Worm (Caenorhabditis elegans) whole organism, midembryonic: Measurements from ENCODE around the gene Y54G2A.38.

Source experiments
- T22C8.4 ChIP-seq: fragments of 200-800 bp; sonication (Bioruptor generic); IDR thresholded peaks from 2 replicates; pipeline ENCODE4 v1.3.6; 2022; ENCODE audit warnings: missing genetic modification characterization, missing compliant biosample characterization
- cog-1 ChIP-seq: sonication (generic microtip); optimal IDR thresholded peaks from 2 replicates; lab custom pipeline; 2016; ENCODE audit warnings: missing genetic modification characterization, missing compliant biosample characterization
- flt-1 ChIP-seq: fragments of 200-800 bp; sonication (Bioruptor generic); IDR thresholded peaks from 2 replicates; pipeline ENCODE4 v1.3.6; 2022; ENCODE audit warnings: missing genetic modification characterization, missing compliant biosample characterization
- klf-2 ChIP-seq: fragments of 200-800 bp; sonication (Bioruptor generic); conservative IDR thresholded peaks from 2 replicates; pipeline ENCODE4 v1.3.6; 2022; ENCODE audit warnings: missing genetic modification reagents, missing genetic modification characterization, missing compliant biosample characterization
- med-1 ChIP-seq: sonication (generic microtip); optimal IDR thresholded peaks from 2 replicates; lab custom pipeline; 2017; ENCODE audit warnings: missing genetic modification characterization, mild to moderate bottlenecking, missing compliant biosample characterization, antibody characterized with exemption, missing genetic modification reagents; ENCODE audit not compliant: insufficient read depth
- ref-1 ChIP-seq: fragments of 200-800 bp; sonication (Bioruptor generic); conservative IDR thresholded peaks from 2 replicates; pipeline ENCODE4 v1.3.6; 2022; ENCODE audit warnings: missing genetic modification reagents, missing genetic modification characterization, missing compliant biosample characterization
- tab-1 ChIP-seq: fragments of 200-800 bp; sonication (Bioruptor generic); IDR thresholded peaks from 2 replicates; pipeline ENCODE4 v1.3.6; 2022; ENCODE audit warnings: missing genetic modification characterization, missing compliant biosample characterization
- ztf-23 ChIP-seq: fragments of 200-800 bp; sonication (Bioruptor generic); IDR thresholded peaks from 2 replicates; pipeline ENCODE4 v1.3.6; 2022; ENCODE audit warnings: missing genetic modification reagents, missing genetic modification characterization, missing compliant biosample characterization
- ztf-29 ChIP-seq: fragments of 200-800 bp; sonication (Bioruptor generic); IDR thresholded peaks from 2 replicates; pipeline ENCODE4 v1.3.6; 2022; ENCODE audit warnings: missing genetic modification reagents, missing genetic modification characterization, missing compliant biosample characterization

Gene Y54G2A.38

ce11 chrIV:2753541-2753940 is 5.7 kb upstream of the Y54G2A.38 start:
- no peak for TF ChIP-seq klf-2
- no peak for TF ChIP-seq cog-1 (tag; lab: Kevin White, UChicago)
- TF ChIP-seq ztf-23 (GFP tag; lab: Robert Waterston, UW): no peak
- no peak for TF ChIP-seq tab-1 (GFP tag; lab: Robert Waterston, UW)
- TF ChIP-seq ztf-29 (GFP tag; lab: Robert Waterston, UW): no peak
- TF ChIP-seq T22C8.4 (GFP tag; lab: Robert Waterston, UW): no peak
- no peak for TF ChIP-seq med-1 (GFP tag; lab: Kevin White, UChicago)
- TF ChIP-seq ref-1 (GFP tag; lab: Robert Waterston, UW): no peak
- no peak for TF ChIP-seq flt-1 (GFP tag; lab: Robert Waterston, UW)

- TF ChIP-seq flt-1 (GFP tag; lab: Robert Waterston, UW): peak; percentile 71
These were observed 3.2 kb upstream of the Y54G2A.38 start for ce11 chrIV:2756073-2756472.

DNA sequence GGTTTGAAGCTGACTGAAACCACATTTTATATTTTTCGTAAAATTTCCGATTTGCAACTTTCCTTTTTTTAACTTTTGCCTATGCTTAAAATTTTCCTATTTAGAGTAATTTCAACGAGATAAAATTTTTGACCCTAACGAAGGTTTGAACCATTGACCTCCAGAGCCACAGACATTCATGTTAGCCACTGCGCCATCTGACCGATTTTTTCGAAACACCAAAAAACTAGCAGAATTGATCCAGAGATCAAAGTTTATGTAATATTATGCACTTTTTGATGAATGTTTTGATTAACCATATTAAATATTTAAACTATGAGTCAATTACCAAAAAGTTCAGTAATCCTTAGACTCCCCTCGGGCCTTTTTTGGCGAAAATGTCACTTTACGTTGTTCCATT is 1.2 kb upstream of the Y54G2A.38 start:
- TF ChIP-seq klf-2 (no peak), cog-1 (tag; lab: Kevin White, UChicago) (no peak), tab-1 (GFP tag; lab: Robert Waterston, UW) (no peak), med-1 (GFP tag; lab: Kevin White, UChicago) (no peak), ztf-23 (GFP tag; lab: Robert Waterston, UW) (no peak), ref-1 (GFP tag; lab: Robert Waterston, UW) (no peak), T22C8.4 (GFP tag; lab: Robert Waterston, UW) (no peak), ztf-29 (GFP tag; lab: Robert Waterston, UW) (no peak), flt-1 (GFP tag; lab: Robert Waterston, UW) (no peak)

ce11 chrIV:2761477-2761876 is 2.2 kb downstream of the Y54G2A.38 start:
- TF ChIP-seq ztf-23 (GFP tag; lab: Robert Waterston, UW) (no peak), cog-1 (tag; lab: Kevin White, UChicago) (no peak), med-1 (GFP tag; lab: Kevin White, UChicago) (no peak), tab-1 (GFP tag; lab: Robert Waterston, UW) (no peak), ref-1 (GFP tag; lab: Robert Waterston, UW) (no peak), ztf-29 (GFP tag; lab: Robert Waterston, UW) (no peak)

ce11 chrIV:2762380-2762779 is 3.1 kb downstream of the Y54G2A.38 start, which contains the start of gene Y54G2A.77:
TSS of gene Y54G2A.77 (plus strand) at chrIV:2762680.
- TF ChIP-seq med-1 (GFP tag; lab: Kevin White, UChicago) (no peak), cog-1 (tag; lab: Kevin White, UChicago) (no peak), klf-2 (no peak), flt-1 (GFP tag; lab: Robert Waterston, UW) (no peak), ref-1 (GFP tag; lab: Robert Waterston, UW) (no peak), ztf-23 (GFP tag; lab: Robert Waterston, UW) (no peak), T22C8.4 (GFP tag; lab: Robert Waterston, UW) (no peak), ztf-29 (GFP tag; lab: Robert Waterston, UW) (no peak), tab-1 (GFP tag; lab: Robert Waterston, UW) (no peak)

DNA sequence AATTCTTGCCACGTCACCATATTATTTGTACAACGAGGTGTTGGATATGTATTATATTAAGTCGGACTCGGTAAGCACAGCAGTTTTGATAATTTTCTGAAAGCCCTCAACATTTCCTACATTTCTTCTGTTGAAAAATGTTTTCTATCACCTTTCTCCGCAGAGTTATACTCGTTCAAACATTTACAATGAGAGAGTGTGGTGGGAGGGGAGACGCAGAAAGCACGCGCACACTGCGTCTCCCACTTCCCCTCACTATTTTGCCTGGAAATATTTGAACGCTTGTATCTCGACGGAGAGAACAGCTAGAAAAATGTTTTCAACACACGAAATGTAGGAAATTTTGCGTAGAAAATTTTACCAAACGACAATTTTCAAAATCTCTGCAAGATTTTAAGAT is 4.9 kb downstream of the Y54G2A.38 start:
- no peak for TF ChIP-seq ztf-23 (GFP tag; lab: Robert Waterston, UW)
- TF ChIP-seq flt-1 (GFP tag; lab: Robert Waterston, UW): no peak
- no peak for TF ChIP-seq tab-1 (GFP tag; lab: Robert Waterston, UW)
- TF ChIP-seq klf-2: no peak
- TF ChIP-seq med-1 (GFP tag; lab: Kevin White, UChicago): no peak
- no peak for TF ChIP-seq ref-1 (GFP tag; lab: Robert Waterston, UW)
- TF ChIP-seq cog-1 (tag; lab: Kevin White, UChicago): no peak
- no peak for TF ChIP-seq T22C8.4 (GFP tag; lab: Robert Waterston, UW)
- TF ChIP-seq ztf-29 (GFP tag; lab: Robert Waterston, UW): no peak

ce11 chrIV:2765048-2765708 is 5.9 kb downstream of the Y54G2A.38 start:
- no peak for TF ChIP-seq flt-1 (GFP tag; lab: Robert Waterston, UW)
- no peak for TF ChIP-seq med-1 (GFP tag; lab: Kevin White, UChicago)
- no peak for TF ChIP-seq cog-1 (tag; lab: Kevin White, UChicago)
- no peak for TF ChIP-seq ztf-23 (GFP tag; lab: Robert Waterston, UW)
- TF ChIP-seq T22C8.4 (GFP tag; lab: Robert Waterston, UW): no peak
- no peak for TF ChIP-seq tab-1 (GFP tag; lab: Robert Waterston, UW)
- no peak for TF ChIP-seq ztf-29 (GFP tag; lab: Robert Waterston, UW)
- TF ChIP-seq ref-1 (GFP tag; lab: Robert Waterston, UW): no peak

DNA sequence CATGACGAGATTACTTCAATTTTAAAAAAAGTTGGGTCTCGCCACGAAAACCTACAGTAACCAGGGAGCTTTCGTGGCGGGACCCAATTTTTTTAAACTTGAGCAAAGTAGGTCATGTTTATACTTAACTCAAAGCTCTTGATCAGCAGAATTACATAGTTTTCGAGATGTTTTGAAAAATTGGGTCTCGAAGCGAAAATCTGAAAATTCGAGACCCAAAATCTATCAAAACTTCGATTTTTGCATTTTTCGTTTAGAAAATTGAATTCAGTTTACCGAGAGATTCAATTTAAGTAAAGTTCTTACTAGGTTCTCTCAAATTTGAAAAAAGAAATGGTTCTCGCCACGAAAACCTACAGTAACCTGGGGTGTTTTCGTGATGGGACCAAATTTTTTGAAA is 10.8 kb downstream of the Y54G2A.38 start:
- TF ChIP-seq klf-2 (no peak), med-1 (GFP tag; lab: Kevin White, UChicago) (no peak), tab-1 (GFP tag; lab: Robert Waterston, UW) (no peak), ref-1 (GFP tag; lab: Robert Waterston, UW) (no peak)

ce11 chrIV:2770835-2771234 is 11.6 kb downstream of the Y54G2A.38 start:
- no peak for TF ChIP-seq ztf-23 (GFP tag; lab: Robert Waterston, UW)
- no peak for TF ChIP-seq flt-1 (GFP tag; lab: Robert Waterston, UW)
- no peak for TF ChIP-seq ztf-29 (GFP tag; lab: Robert Waterston, UW)
- TF ChIP-seq klf-2: no peak
- no peak for TF ChIP-seq tab-1 (GFP tag; lab: Robert Waterston, UW)
- TF ChIP-seq cog-1 (tag; lab: Kevin White, UChicago): no peak
- no peak for TF ChIP-seq T22C8.4 (GFP tag; lab: Robert Waterston, UW)
- no peak for TF ChIP-seq med-1 (GFP tag; lab: Kevin White, UChicago)
- TF ChIP-seq ref-1 (GFP tag; lab: Robert Waterston, UW): no peak
